Fruit fly (Drosophila melanogaster) S2 (cell line): ENCODE data around the gene CG13659.

Experiments used
- CG8478 ChIP-seq: fragments of >200 bp; optimal IDR thresholded peaks from 2 replicates; lab custom pipeline; 2018
- CTCF ChIP-seq, 2 experiments: fragments of >200 bp; optimal IDR thresholded peaks; 2 replicates each; lab custom pipeline; 2018

DNA sequence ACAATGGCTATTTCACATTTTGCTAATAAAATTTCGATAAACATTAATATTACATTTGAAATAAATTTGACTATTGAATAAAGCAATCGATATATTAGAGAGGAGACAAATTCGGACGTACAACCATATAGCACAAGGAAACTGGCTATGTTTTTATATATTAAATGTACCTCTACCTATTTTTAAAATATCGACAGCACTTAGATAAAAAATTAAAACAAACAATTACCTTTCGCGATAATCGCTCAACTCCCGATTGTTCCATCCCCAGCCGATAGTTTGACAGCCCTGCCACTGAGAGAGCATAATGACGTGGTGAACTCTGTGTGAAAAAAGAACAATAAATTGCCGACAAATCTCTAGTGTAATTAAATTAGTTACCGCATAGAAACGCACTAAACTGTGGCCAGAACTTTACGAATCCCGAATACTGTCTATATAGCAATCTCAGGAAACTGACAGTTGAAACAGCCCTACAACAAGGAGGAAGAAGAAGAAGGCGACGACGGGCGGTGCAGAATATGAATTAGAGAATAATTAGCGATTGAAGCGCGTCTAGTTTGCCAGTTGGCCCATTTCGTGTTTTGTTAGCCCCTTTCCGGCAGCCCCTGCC, 42.0 kb upstream of the CG13659 start, which contains the start of gene CG11857:
- TF ChIP-seq CTCF (optimal IDR thresholded peaks at IDR 0.05; lab: Kevin White, UChicago) (peak; percentile 7 to 17), CG8478 (no peak)
